Fruit fly (Drosophila melanogaster) whole organism, embryonic: ENCODE results near the gene HemK1.

ENCODE experiments used
- Asciz ChIP-seq: fragments of 200-800 bp; sonication (Bioruptor generic); optimal IDR thresholded peaks from 2 replicates; lab custom pipeline; 2017; ENCODE audit warnings: missing biosample characterization, mild to moderate bottlenecking, missing genetic modification characterization, missing genetic modification reagents
- C15 ChIP-seq: fragments of 200-800 bp; sonication (Bioruptor generic); IDR thresholded peaks from 3 replicates; pipeline ENCODE4 v1.3.6; 2022; ENCODE audit warnings: missing biosample characterization, missing genetic modification characterization
- CG10321 ChIP-seq: fragments of 200-800 bp; sonication (Bioruptor generic); IDR thresholded peaks from 2 replicates; pipeline ENCODE4 v1.3.6; 2022; ENCODE audit warnings: missing biosample characterization, missing genetic modification characterization
- CG10959 ChIP-seq: fragments of 200-800 bp; sonication (Bioruptor generic); IDR thresholded peaks from 2 replicates; pipeline ENCODE4 v1.3.6; 2022; ENCODE audit warnings: missing biosample characterization, missing genetic modification characterization
- CG12104 ChIP-seq: fragments of 200-800 bp; sonication (Bioruptor generic); optimal IDR thresholded peaks from 3 replicates; lab custom pipeline; 2016; ENCODE audit warnings: missing biosample characterization, missing genetic modification characterization
- CG13624 ChIP-seq: fragments of 200-800 bp; sonication (Bioruptor generic); optimal IDR thresholded peaks from 2 replicates; lab custom pipeline; 2016; ENCODE audit warnings: missing biosample characterization, missing genetic modification characterization
- CG13894 ChIP-seq: fragments of 200-800 bp; sonication (Bioruptor generic); optimal IDR thresholded peaks from 3 replicates; lab custom pipeline; 2018; ENCODE audit warnings: missing biosample characterization, mild to moderate bottlenecking, missing genetic modification characterization, moderate library complexity
- CG14050 ChIP-seq: fragments of 200-800 bp; sonication (Bioruptor generic); IDR thresholded peaks from 3 replicates; pipeline ENCODE4 v1.3.6; 2022; ENCODE audit warnings: missing biosample characterization, missing genetic modification characterization
- CG16863 ChIP-seq: fragments of 200-800 bp; sonication (Bioruptor generic); optimal IDR thresholded peaks from 3 replicates; lab custom pipeline; 2016; ENCODE audit warnings: missing biosample characterization, missing genetic modification characterization
- CG17186 ChIP-seq: fragments of 200-800 bp; sonication (Bioruptor generic); optimal IDR thresholded peaks from 3 replicates; lab custom pipeline; 2017; ENCODE audit warnings: missing biosample characterization, missing genetic modification reagents, missing genetic modification characterization
- CG17328 ChIP-seq: fragments of 200-800 bp; sonication (Bioruptor generic); IDR thresholded peaks from 2 replicates; pipeline ENCODE4 v1.3.6; 2022; ENCODE audit warnings: missing biosample characterization, missing genetic modification characterization
- CG18011 ChIP-seq: fragments of 200-800 bp; sonication (Bioruptor generic); optimal IDR thresholded peaks from 2 replicates; lab custom pipeline; 2017; ENCODE audit warnings: missing biosample characterization, missing genetic modification characterization, mild to moderate bottlenecking, moderate library complexity, missing genotype
- CG18619 ChIP-seq: fragments of 200-800 bp; sonication (Bioruptor generic); optimal IDR thresholded peaks from 3 replicates; lab custom pipeline; 2017; ENCODE audit warnings: missing biosample characterization, mild to moderate bottlenecking, missing genetic modification characterization
- CG18764 ChIP-seq: fragments of 200-800 bp; sonication (Bioruptor generic); optimal IDR thresholded peaks from 3 replicates; lab custom pipeline; 2016; ENCODE audit warnings: missing biosample characterization, missing genetic modification characterization
- CG2202 ChIP-seq: fragments of 200-800 bp; sonication (Bioruptor generic); optimal IDR thresholded peaks from 2 replicates; lab custom pipeline; 2018; ENCODE audit warnings: missing biosample characterization, mild to moderate bottlenecking, missing genetic modification characterization
- CG2678 ChIP-seq: fragments of 200-800 bp; sonication (Bioruptor generic); optimal IDR thresholded peaks from 3 replicates; lab custom pipeline; 2019; ENCODE audit warnings: missing biosample characterization, mild to moderate bottlenecking, missing genetic modification characterization, moderate library complexity
- CG3847 ChIP-seq: fragments of 200-800 bp; sonication (Bioruptor generic); IDR thresholded peaks from 2 replicates; pipeline ENCODE4 v1.3.6; 2022; ENCODE audit warnings: missing biosample characterization, missing genetic modification characterization
- CG8290 ChIP-seq, 3 experiments: fragments of 200-800 bp; sonication (Bioruptor generic); optimal IDR thresholded peaks; 2 replicates each; lab custom pipeline; 2016 to 2019; ENCODE audit warnings: missing biosample characterization in 3 of 3, missing genetic modification characterization in 3 of 3, mild to moderate bottlenecking in 2 of 3, moderate library complexity in 1 of 3
- Chrac-16 ChIP-seq: fragments of 200-800 bp; sonication (Bioruptor generic); optimal IDR thresholded peaks from 3 replicates; lab custom pipeline; 2016; ENCODE audit warnings: missing biosample characterization, missing genetic modification characterization
- Dad ChIP-seq: fragments of 200-800 bp; sonication (Bioruptor generic); optimal IDR thresholded peaks from 3 replicates; lab custom pipeline; 2016; ENCODE audit warnings: missing biosample characterization, missing genetic modification characterization
- Fer1 ChIP-seq: fragments of 200-800 bp; sonication (Bioruptor generic); optimal IDR thresholded peaks from 2 replicates; lab custom pipeline; 2017; ENCODE audit warnings: missing biosample characterization, mild to moderate bottlenecking, missing genetic modification characterization
- H15 ChIP-seq: fragments of 200-800 bp; sonication (Bioruptor generic); IDR thresholded peaks from 3 replicates; pipeline ENCODE4 v1.3.6; 2022; ENCODE audit warnings: missing biosample characterization, missing genetic modification characterization
- H2.0 ChIP-seq: fragments of 200-800 bp; sonication (Bioruptor generic); IDR thresholded peaks from 2 replicates; pipeline ENCODE4 v1.3.6; 2022; ENCODE audit warnings: missing biosample characterization, missing genetic modification characterization
- Hr3 ChIP-seq: fragments of 200-800 bp; sonication (Bioruptor generic); optimal IDR thresholded peaks from 3 replicates; lab custom pipeline; 2016; ENCODE audit warnings: missing biosample characterization, missing genetic modification characterization
- Hr39 ChIP-seq: fragments of >200 bp; optimal IDR thresholded peaks from 2 replicates; lab custom pipeline; 2017
- Hr78 ChIP-seq, 2 experiments: fragments of 200-800 bp in 1 of 2; fragments of >200 bp in 1 of 2; sonication (Bioruptor generic) in 1 of 2; optimal IDR thresholded peaks; 2 replicates each; lab custom pipeline; 2017 to 2019; ENCODE audit warnings: missing biosample characterization in 2 of 2, missing genetic modification characterization in 2 of 2, mild to moderate bottlenecking in 1 of 2, moderate library complexity in 1 of 2
- Kr ChIP-seq: fragments of 200-800 bp; sonication (Bioruptor generic); optimal IDR thresholded peaks from 2 replicates; lab custom pipeline; 2017; ENCODE audit warnings: missing biosample characterization, mild to moderate bottlenecking, missing genetic modification characterization
- MBD-R2 ChIP-seq: fragments of 200-800 bp; sonication (Bioruptor generic); IDR thresholded peaks from 2 replicates; pipeline ENCODE4 v1.3.6; 2022; ENCODE audit warnings: missing biosample characterization, missing genetic modification characterization
- MTF-1 ChIP-seq: fragments of 200-800 bp; sonication (Bioruptor generic); optimal IDR thresholded peaks from 2 replicates; lab custom pipeline; 2018; ENCODE audit warnings: missing biosample characterization, mild to moderate bottlenecking, missing genetic modification characterization, borderline replicate concordance
- Xrp1 ChIP-seq: fragments of 200-800 bp; sonication (Bioruptor generic); IDR thresholded peaks from 2 replicates; pipeline ENCODE4 v1.3.6; 2022; ENCODE audit warnings: missing biosample characterization, missing genetic modification characterization
- ac ChIP-seq: fragments of 200-800 bp; sonication (Bioruptor generic); optimal IDR thresholded peaks from 3 replicates; lab custom pipeline; 2017; ENCODE audit warnings: missing biosample characterization, mild to moderate bottlenecking, missing genetic modification characterization
- bowl ChIP-seq: fragments of 200-800 bp; sonication (Bioruptor generic); IDR thresholded peaks from 2 replicates; pipeline ENCODE4 v1.3.6; 2022; ENCODE audit warnings: missing biosample characterization, missing genetic modification characterization
- cwo ChIP-seq: fragments of 200-800 bp; sonication (Bioruptor generic); optimal IDR thresholded peaks from 3 replicates; lab custom pipeline; 2017; ENCODE audit warnings: missing biosample characterization, missing genetic modification characterization, mild to moderate bottlenecking, moderate library complexity, missing genetic modification reagents
- esg ChIP-seq: fragments of 200-800 bp; sonication (Bioruptor generic); conservative IDR thresholded peaks from 2 replicates; pipeline ENCODE4 v1.3.6; 2022; ENCODE audit warnings: missing biosample characterization, missing genetic modification characterization
- ftz-f1 ChIP-seq: fragments of 200-800 bp; sonication (Bioruptor generic); optimal IDR thresholded peaks from 2 replicates; lab custom pipeline; 2016; ENCODE audit warnings: missing biosample characterization, missing genetic modification characterization
- gce ChIP-seq: fragments of 200-800 bp; sonication (Bioruptor generic); IDR thresholded peaks from 3 replicates; pipeline ENCODE4 v1.3.6; 2022; ENCODE audit warnings: missing biosample characterization, missing genetic modification characterization
- gcm ChIP-seq: fragments of 200-800 bp; sonication (Bioruptor generic); optimal IDR thresholded peaks from 2 replicates; lab custom pipeline; 2019; ENCODE audit warnings: missing biosample characterization, mild to moderate bottlenecking, missing genetic modification characterization, moderate library complexity
- grau ChIP-seq: fragments of 200-800 bp; optimal IDR thresholded peaks from 3 replicates; lab custom pipeline; 2019; ENCODE audit warnings: missing biosample characterization, mild to moderate bottlenecking, missing genetic modification characterization, moderate library complexity
- hb ChIP-seq: fragments of 200-800 bp; sonication (Bioruptor generic); IDR thresholded peaks from 3 replicates; pipeline ENCODE4 v1.3.6; 2022; ENCODE audit warnings: missing biosample characterization, missing genetic modification characterization; ENCODE audit not compliant: partially characterized antibody
- inv ChIP-seq: fragments of 200-800 bp; sonication (Bioruptor generic); IDR thresholded peaks from 2 replicates; pipeline ENCODE4 v1.3.6; 2022; ENCODE audit warnings: missing biosample characterization, missing genetic modification characterization; ENCODE audit not compliant: partially characterized antibody
- ken ChIP-seq: fragments of 200-800 bp; sonication (Bioruptor generic); IDR thresholded peaks from 3 replicates; pipeline ENCODE4 v1.3.6; 2022; ENCODE audit warnings: missing biosample characterization, missing genetic modification characterization
- nom ChIP-seq: fragments of 200-800 bp; sonication (Bioruptor generic); optimal IDR thresholded peaks from 2 replicates; lab custom pipeline; 2017; ENCODE audit warnings: missing biosample characterization, missing genetic modification characterization, mild to moderate bottlenecking, moderate library complexity, missing genetic modification reagents
- otp ChIP-seq: fragments of 200-800 bp; sonication (Bioruptor generic); IDR thresholded peaks from 3 replicates; pipeline ENCODE4, ENCODE4 v1.3.6; 2022; ENCODE audit warnings: missing biosample characterization, missing genetic modification characterization
- pho ChIP-seq: fragments of 200-800 bp; sonication (Bioruptor generic); optimal IDR thresholded peaks from 2 replicates; lab custom pipeline; 2016; ENCODE audit warnings: missing biosample characterization, missing genetic modification characterization
- salm ChIP-seq: fragments of 200-800 bp; sonication (Bioruptor generic); optimal IDR thresholded peaks from 2 replicates; lab custom pipeline; 2018; ENCODE audit warnings: missing biosample characterization, mild to moderate bottlenecking, missing genetic modification characterization
- sd ChIP-seq: fragments of 200-800 bp; sonication (Bioruptor generic); optimal IDR thresholded peaks from 3 replicates; lab custom pipeline; 2018; ENCODE audit warnings: missing biosample characterization, mild to moderate bottlenecking, missing genetic modification characterization, moderate library complexity
- shn ChIP-seq: fragments of 200-800 bp; sonication (Bioruptor generic); optimal IDR thresholded peaks from 3 replicates; lab custom pipeline; 2016; ENCODE audit warnings: missing biosample characterization, missing genetic modification characterization
- zf30C ChIP-seq: fragments of 200-800 bp; sonication (Bioruptor generic); optimal IDR thresholded peaks from 3 replicates; lab custom pipeline; 2018; ENCODE audit warnings: missing biosample characterization, mild to moderate bottlenecking, missing genetic modification characterization

The HemK1 gene

DNA sequence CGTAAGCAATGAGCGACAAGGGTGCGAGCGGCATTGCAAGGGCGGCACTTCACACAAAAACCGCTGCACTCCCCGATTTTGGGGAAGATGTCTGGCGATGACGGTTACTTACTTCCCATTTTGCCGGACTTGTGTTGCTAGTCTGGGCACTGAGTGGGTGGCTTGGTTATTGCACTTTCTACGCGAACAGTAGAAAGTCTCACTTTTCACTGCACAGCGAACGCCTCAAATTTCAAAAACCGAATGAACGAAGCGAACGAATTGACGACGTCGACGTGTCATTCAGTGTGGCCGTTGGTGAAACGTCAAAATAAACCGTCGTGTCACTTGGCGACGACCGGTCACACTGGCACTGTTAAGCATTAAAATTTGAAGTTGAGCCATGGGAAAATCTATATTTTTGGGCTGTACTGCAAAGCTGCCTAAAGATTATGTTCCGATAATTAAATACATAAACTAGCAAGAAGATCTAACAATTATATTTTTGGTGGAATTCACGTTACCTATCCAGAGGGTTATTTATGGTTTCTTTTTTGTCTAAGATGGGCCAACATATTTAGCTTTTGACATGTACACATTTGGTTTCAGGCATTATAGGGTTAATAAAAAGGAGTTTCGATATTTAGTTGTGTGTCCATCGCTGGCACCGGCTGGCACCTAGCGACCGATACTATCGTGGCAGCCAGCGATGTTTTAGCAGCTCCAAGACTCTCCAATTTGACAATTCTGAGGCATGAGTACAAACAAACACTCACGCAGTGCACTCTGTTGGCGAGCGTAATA is 12.9 kb upstream of the HemK1 start, which contains the start of the genes Sec61alpha and Daxx (continued):
- TF ChIP-seq ftz-f1 (GFP tag; lab: Kevin White, UChicago): peak; percentile 27
- TF ChIP-seq CG17186 (GFP tag; lab: Kevin White, UChicago): peak; percentile 79
- peak; percentile 56; the same call in 1 of the 3 replicates for TF ChIP-seq C15 (GFP tag; lab: Robert Waterston, UW)
- TF ChIP-seq CG2678 (tag; lab: Kevin White, UChicago): peak; percentile 87
- peak in 1 of 2 experiments; percentile 38 for TF ChIP-seq Hr78 (GFP tag; optimal IDR thresholded peaks at IDR 0.05; lab: Kevin White, UChicago)
- peak; percentile 83 for TF ChIP-seq MBD-R2 (GFP tag; lab: Robert Waterston, UW)
- peak; percentile 50; the same call in 1 of the 3 replicates for TF ChIP-seq gce (GFP tag; lab: Robert Waterston, UW)
- peak; percentile 94 for TF ChIP-seq pho (GFP tag; lab: Kevin White, UChicago)
- peak; percentile 88 for TF ChIP-seq CG3847
- TF ChIP-seq ac (GFP tag; lab: Kevin White, UChicago): peak; percentile 5
- TF ChIP-seq bowl (GFP tag; lab: Robert Waterston, UW): 0 out of 2 replicates have a peak, but pooled peaks have one; percentile 53
- TF ChIP-seq CG18764: peak; percentile 70
- no peak for TF ChIP-seq Kr
- TF ChIP-seq cwo: peak; percentile 62
- TF ChIP-seq CG8290 (GFP tag; optimal IDR thresholded peaks at IDR 0.05; lab: Kevin White, UChicago): peak; percentile 70
- peak in 1 of 2 experiments; percentile 73 for TF ChIP-seq CG8290 (tag; optimal IDR thresholded peaks at IDR 0.05; lab: Kevin White, UChicago)
- peak; percentile 60; the same call in 2 of the 3 replicates for TF ChIP-seq H15 (GFP tag; lab: Robert Waterston, UW)
- TF ChIP-seq CG16863: peak; percentile 89
- TF ChIP-seq sd (tag; lab: Kevin White, UChicago): peak; percentile 46
- no peak for TF ChIP-seq Hr39 (lab: Kevin White, UChicago)
- peak; percentile 94 for TF ChIP-seq shn (GFP tag; lab: Kevin White, UChicago)
- TF ChIP-seq Hr3 (GFP tag; lab: Kevin White, UChicago): peak; percentile 87
- peak; percentile 70 for TF ChIP-seq CG12104 (GFP tag; lab: Kevin White, UChicago)
- TF ChIP-seq MTF-1 (GFP tag; lab: Kevin White, UChicago): no peak
- peak; percentile 67 for TF ChIP-seq Fer1 (GFP tag; lab: Kevin White, UChicago)
- TF ChIP-seq CG14050 (GFP tag; lab: Robert Waterston, UW): peak; percentile 76
- peak; percentile 88 for TF ChIP-seq Dad (GFP tag; lab: Kevin White, UChicago)
- peak; percentile 46; the same call in 1 of the 2 replicates for TF ChIP-seq CG10321
- peak; percentile 71; the same call in 2 of the 3 replicates for TF ChIP-seq otp (GFP tag; lab: Robert Waterston, UW)
- peak; percentile 95 for TF ChIP-seq CG18011 (GFP tag; lab: Kevin White, UChicago)
- TF ChIP-seq Chrac-16 (GFP tag; lab: Kevin White, UChicago): peak; percentile 84
- TF ChIP-seq H2.0: peak; percentile 84
- peak; percentile 82 for TF ChIP-seq grau (tag; lab: Kevin White, UChicago)
- TF ChIP-seq zf30C: no peak
- no peak for TF ChIP-seq nom (GFP tag; lab: Kevin White, UChicago)
- TF ChIP-seq gcm: peak; percentile 65
- peak; percentile 81 for TF ChIP-seq CG13894
- peak; percentile 91 for TF ChIP-seq CG13624 (GFP tag; lab: Kevin White, UChicago)
- TF ChIP-seq Xrp1 (GFP tag; lab: Robert Waterston, UW): peak; percentile 82
- peak; percentile 100 for TF ChIP-seq inv (GFP tag; lab: Robert Waterston, UW)
- peak; percentile 63 for TF ChIP-seq CG17328
- TF ChIP-seq CG18619: peak; percentile 75
- peak; percentile 83 for TF ChIP-seq ken (GFP tag; lab: Robert Waterston, UW)
- peak; percentile 36 for TF ChIP-seq CG2202 (tag; lab: Kevin White, UChicago)
- peak; percentile 75 for TF ChIP-seq CG10959 (GFP tag; lab: Robert Waterston, UW)
- peak; percentile 100 for TF ChIP-seq hb (GFP tag; lab: Robert Waterston, UW)
- TF ChIP-seq salm (tag; lab: Kevin White, UChicago): peak; percentile 55
- peak; percentile 53 for TF ChIP-seq Asciz
- peak; percentile 86 for TF ChIP-seq esg
